Worm (Caenorhabditis elegans) whole organism, L4 larva: Measurements from ENCODE around the gene nfi-1.

Experiments used
- F10B5.3 ChIP-seq: sonication (generic microtip); optimal IDR thresholded peaks from 2 replicates; lab custom pipeline; 2016; ENCODE audit warnings: mild to moderate bottlenecking, missing genetic modification characterization, missing compliant biosample characterization
- F26F4.8 ChIP-seq: fragments of 200-800 bp; sonication (Bioruptor generic); conservative IDR thresholded peaks from 2 replicates; pipeline ENCODE4 v1.3.6; 2022; ENCODE audit warnings: missing genetic modification characterization, missing compliant biosample characterization
- F49E8.2 ChIP-seq: sonication (generic microtip); optimal IDR thresholded peaks from 2 replicates; lab custom pipeline; 2016; ENCODE audit warnings: missing compliant biosample characterization, mild to moderate bottlenecking, missing genetic modification characterization, borderline replicate concordance
- Y48G9A.11 ChIP-seq: fragments of 200-800 bp; sonication (Bioruptor generic); IDR thresholded peaks from 2 replicates; pipeline ENCODE4 v1.3.6; 2022; ENCODE audit warnings: missing genetic modification reagents, missing genetic modification characterization, missing compliant biosample characterization
- Y5F2A.4 ChIP-seq: fragments of 200-800 bp; sonication (Bioruptor generic); optimal IDR thresholded peaks from 2 replicates; lab custom pipeline; 2018; ENCODE audit warnings: mild to moderate bottlenecking, missing genetic modification characterization, missing compliant biosample characterization
- ZK546.5 ChIP-seq, 2 experiments: sonication (generic microtip); optimal IDR thresholded peaks; 2 replicates each; lab custom pipeline; 2017; ENCODE audit warnings: missing biosample characterization in 2 of 2, missing genetic modification characterization in 2 of 2
- ceh-20 ChIP-seq: fragments of 200-800 bp; sonication (Bioruptor generic); IDR thresholded peaks from 2 replicates; pipeline ENCODE4 v1.3.6; 2022; ENCODE audit warnings: missing genetic modification reagents, missing genetic modification characterization, missing compliant biosample characterization
- daf-8 ChIP-seq: fragments of 200-800 bp; sonication (Bioruptor generic); IDR thresholded peaks from 2 replicates; pipeline ENCODE4 v1.3.6; 2022; ENCODE audit warnings: missing genetic modification characterization, missing compliant biosample characterization
- dmd-6 ChIP-seq: fragments of 200-800 bp; sonication (Bioruptor generic); IDR thresholded peaks from 2 replicates; pipeline ENCODE4 v1.3.6; 2022; ENCODE audit warnings: missing genetic modification reagents, missing genetic modification characterization, missing compliant biosample characterization
- dmd-8 ChIP-seq: fragments of 200-800 bp; sonication (Bioruptor generic); IDR thresholded peaks from 2 replicates; pipeline ENCODE4 v1.3.6; 2022; ENCODE audit warnings: missing genetic modification characterization, missing compliant biosample characterization
- lin-13 ChIP-seq: fragments of 150-350 bp; optimal IDR thresholded peaks from 2 replicates; lab custom pipeline; 2014; ENCODE audit warnings: missing biosample characterization, missing genetic modification reagents, missing genetic modification characterization
- lin-15B ChIP-seq: fragments of 150-350 bp; sonication (generic microtip); optimal IDR thresholded peaks from 3 replicates; lab custom pipeline; 2014; ENCODE audit warnings: missing biosample characterization, missing genetic modification characterization
- lin-38 ChIP-seq: fragments of 200-800 bp; sonication (Bioruptor generic); IDR thresholded peaks from 2 replicates; pipeline ENCODE4 v1.3.6; 2022; ENCODE audit warnings: missing genetic modification reagents, missing genetic modification characterization, missing compliant biosample characterization
- lir-3 ChIP-seq: sonication (generic microtip); optimal IDR thresholded peaks from 2 replicates; lab custom pipeline; 2016; ENCODE audit warnings: mild to moderate bottlenecking, missing genetic modification characterization, missing compliant biosample characterization
- mdl-1 ChIP-seq, 2 experiments: fragments of 150-350 bp in 1 of 2; sonication (generic microtip) in 1 of 2; optimal IDR thresholded peaks; 2 replicates each; lab custom pipeline; 2014 to 2017; ENCODE audit warnings: missing biosample characterization in 2 of 2, missing genetic modification characterization in 2 of 2
- nhr-111 ChIP-seq: fragments of 200-800 bp; sonication (Bioruptor generic); optimal IDR thresholded peaks from 2 replicates; lab custom pipeline; 2018; ENCODE audit warnings: mild to moderate bottlenecking, missing genetic modification characterization, missing compliant biosample characterization
- pha-4 ChIP-seq, 2 experiments: fragments of 150-350 bp in 1 of 2; fragments of 200-800 bp in 1 of 2; sonication (Bioruptor generic) in 1 of 2; IDR thresholded peaks in 1 of 2; optimal IDR thresholded peaks in 1 of 2; 2 replicates each; pipeline versions ENCODE4 v1.3.6 to Lab custom; 2014 to 2022; ENCODE audit warnings: missing genetic modification characterization in 2 of 2, missing genetic modification reagents in 2 of 2, missing biosample characterization in 1 of 2, missing compliant biosample characterization in 1 of 2
- unc-62 ChIP-seq, 3 experiments: fragments of 150-350 bp in 1 of 3; sonication (generic microtip); optimal IDR thresholded peaks in 2 of 3; peaks in 1 of 3; 1 replicate in 1 of 3; 2 replicates in 2 of 3; lab custom pipeline; 2014 to 2017; ENCODE audit warnings: missing biosample characterization in 3 of 3, missing genetic modification characterization in 3 of 3, missing genetic modification reagents in 3 of 3, missing genotype in 1 of 3
- vab-7 ChIP-seq: fragments of 200-800 bp; sonication (Bioruptor generic); IDR thresholded peaks from 2 replicates; pipeline ENCODE4 v1.3.6; 2022; ENCODE audit warnings: missing genetic modification reagents, missing genetic modification characterization, missing compliant biosample characterization
- zfp-2 ChIP-seq: sonication (generic microtip); optimal IDR thresholded peaks from 2 replicates; lab custom pipeline; 2016; ENCODE audit warnings: mild to moderate bottlenecking, missing genetic modification characterization, missing compliant biosample characterization

nfi-1 gene

ce11 chrII:7577412-7577811 lies 39.4 kb downstream of the nfi-1 start, which contains the start of gene F35D2.6:
Gene F35D2.6, plus strand, starts transcription at chrII:7577712.
- TF ChIP-seq dmd-8 (GFP tag; lab: Robert Waterston, UW) (no peak), ceh-20 (no peak), lin-38 (GFP tag; lab: Robert Waterston, UW) (no peak), Y48G9A.11 (GFP tag; lab: Robert Waterston, UW) (no peak), daf-8 (no peak), Y5F2A.4 (GFP tag; lab: Kevin White, UChicago) (no peak), F26F4.8 (GFP tag; lab: Robert Waterston, UW) (no peak)

ce11 chrII:7583555-7583954 lies 45.6 kb downstream of the nfi-1 start, which contains the start of gene mks-3:
Gene mks-3, minus strand, starts transcription at chrII:7583655.
- TF ChIP-seq dmd-6 (GFP tag; lab: Robert Waterston, UW) (no peak), vab-7 (GFP tag; lab: Robert Waterston, UW) (no peak), lin-15B (tag; lab: Kevin White, UChicago) (no peak), lir-3 (tag; lab: Kevin White, UChicago) (no peak), lin-13 (no peak), pha-4 (GFP tag; IDR thresholded peaks at IDR 0.05; lab: Robert Waterston, UW) (no peak), pha-4 (tag; optimal IDR thresholded peaks at IDR 0.05; lab: Kevin White, UChicago) (no peak), nhr-111 (GFP tag; lab: Kevin White, UChicago) (no peak), F49E8.2 (no peak), mdl-1 (tag; optimal IDR thresholded peaks at IDR 0.05; lab: Kevin White, UChicago) (no peak), zfp-2 (no peak), F10B5.3 (tag; lab: Kevin White, UChicago) (no peak)

- TF ChIP-seq unc-62 (GFP tag; optimal IDR thresholded peaks at IDR 0.05 in 1 of 2; lab: Kevin White, UChicago) (peak in 1 of 2 experiments; percentile 94), unc-62 (tag; optimal IDR thresholded peaks at IDR 0.05; lab: Kevin White, UChicago) (no peak), ZK546.5 (tag; optimal IDR thresholded peaks at IDR 0.05; lab: Kevin White, UChicago) (no peak)
These were observed 50.3 kb downstream of the nfi-1 start for ce11 chrII:7588295-7588694.
